Fruit fly (Drosophila melanogaster): ENCODE data around the gene Dhc62B.

Gene Dhc62B

dm6 chr3L:1789339-1789738, 17.8 kb upstream of the Dhc62B start:
- no peak for TF ChIP-seq pan (optimal IDR thresholded peaks at IDR 0.05)
- no peak for TF ChIP-seq psq (optimal IDR thresholded peaks at IDR 0.05)

dm6 chr3L:1784092-1784491, 12.5 kb upstream of the Dhc62B start:
- no peak for TF ChIP-seq Dll (optimal IDR thresholded peaks at IDR 0.05)
- TF ChIP-seq pan (optimal IDR thresholded peaks at IDR 0.05), result no peak
- no peak for TF ChIP-seq psq (optimal IDR thresholded peaks at IDR 0.05)
- TF ChIP-seq EcR (GFP tag; optimal IDR thresholded peaks at IDR 0.05), result no peak
- no peak for TF ChIP-seq CG8478 (optimal IDR thresholded peaks at IDR 0.05)
- TF ChIP-seq usp (GFP tag; optimal IDR thresholded peaks at IDR 0.05), result no peak

dm6 chr3L:1777249-1777648, 5.7 kb upstream of the Dhc62B start, which contains the start of the genes CG2021 and mRpL46:
Gene CG2021, minus strand, starts transcription at chr3L:1777411.
Gene mRpL46, plus strand, starts transcription at chr3L:1777439.
- TF ChIP-seq CG8478 (optimal IDR thresholded peaks at IDR 0.05), result no peak
- TF ChIP-seq Dll (optimal IDR thresholded peaks at IDR 0.05), result no peak
- no peak for TF ChIP-seq pan (optimal IDR thresholded peaks at IDR 0.05)
- no peak for TF ChIP-seq EcR (GFP tag; optimal IDR thresholded peaks at IDR 0.05)
- no peak for TF ChIP-seq usp (GFP tag; optimal IDR thresholded peaks at IDR 0.05)
- no peak for TF ChIP-seq psq (optimal IDR thresholded peaks at IDR 0.05)

dm6 chr3L:1774713-1775648, 3.4 kb upstream of the Dhc62B start, which contains the start of the genes CG13933 and PolD2:
Gene CG13933, minus strand, starts transcription at chr3L:1775147.
Gene PolD2, plus strand, starts transcription at chr3L:1775633.
- TF ChIP-seq EcR (GFP tag; optimal IDR thresholded peaks at IDR 0.05) (no peak), CG8478 (optimal IDR thresholded peaks at IDR 0.05) (no peak), Dll (optimal IDR thresholded peaks at IDR 0.05) (no peak), psq (optimal IDR thresholded peaks at IDR 0.05) (no peak), usp (GFP tag; optimal IDR thresholded peaks at IDR 0.05) (no peak), pan (optimal IDR thresholded peaks at IDR 0.05) (no peak)

- TF ChIP-seq psq (optimal IDR thresholded peaks at IDR 0.05), result no peak
- TF ChIP-seq CG8478 (optimal IDR thresholded peaks at IDR 0.05), result no peak
- TF ChIP-seq pan (optimal IDR thresholded peaks at IDR 0.05), result no peak
- no peak for TF ChIP-seq EcR (GFP tag; optimal IDR thresholded peaks at IDR 0.05)
- no peak for TF ChIP-seq usp (GFP tag; optimal IDR thresholded peaks at IDR 0.05)
- no peak for TF ChIP-seq Dll (optimal IDR thresholded peaks at IDR 0.05)
Measured at dm6 chr3L:1772593-1772992, 1.0 kb upstream of the Dhc62B start.

- no peak for TF ChIP-seq usp (GFP tag; optimal IDR thresholded peaks at IDR 0.05)
- no peak for TF ChIP-seq CG8478 (optimal IDR thresholded peaks at IDR 0.05)
- no peak for TF ChIP-seq Dll (optimal IDR thresholded peaks at IDR 0.05)
- TF ChIP-seq pan (optimal IDR thresholded peaks at IDR 0.05), result no peak
- TF ChIP-seq EcR (GFP tag; optimal IDR thresholded peaks at IDR 0.05), result no peak
- TF ChIP-seq psq (optimal IDR thresholded peaks at IDR 0.05), result no peak
Measured at dm6 chr3L:1756143-1756542, 15.4 kb downstream of the Dhc62B start, which contains the start of gene CG8001. Gene CG8001, plus strand, starts transcription at chr3L:1756159.

- peak; percentile 63 for TF ChIP-seq Dll (optimal IDR thresholded peaks at IDR 0.05)
- TF ChIP-seq pan (optimal IDR thresholded peaks at IDR 0.05), result no peak
Measured at dm6 chr3L:1755458-1755984, 16.0 kb downstream of the Dhc62B start, which contains the start of gene Cht2. Gene Cht2, minus strand, starts transcription at chr3L:1755934.

- TF ChIP-seq usp (GFP tag; optimal IDR thresholded peaks at IDR 0.05) (no peak), psq (optimal IDR thresholded peaks at IDR 0.05) (no peak), pan (optimal IDR thresholded peaks at IDR 0.05) (no peak), Dll (optimal IDR thresholded peaks at IDR 0.05) (no peak), CG8478 (optimal IDR thresholded peaks at IDR 0.05) (no peak)
Measured at dm6 chr3L:1754935-1755334, 16.6 kb downstream of the Dhc62B start.

- TF ChIP-seq Dll (optimal IDR thresholded peaks at IDR 0.05) (no peak), EcR (GFP tag; optimal IDR thresholded peaks at IDR 0.05) (no peak), pan (optimal IDR thresholded peaks at IDR 0.05) (no peak), usp (GFP tag; optimal IDR thresholded peaks at IDR 0.05) (no peak), psq (optimal IDR thresholded peaks at IDR 0.05) (no peak), CG8478 (optimal IDR thresholded peaks at IDR 0.05) (no peak)
Measured at dm6 chr3L:1754262-1754661, 17.3 kb downstream of the Dhc62B start.

dm6 chr3L:1748218-1748617, 23.3 kb downstream of the Dhc62B start:
- no peak for TF ChIP-seq usp (GFP tag; optimal IDR thresholded peaks at IDR 0.05)
- TF ChIP-seq pan (optimal IDR thresholded peaks at IDR 0.05), result no peak
- TF ChIP-seq CG8478 (optimal IDR thresholded peaks at IDR 0.05), result no peak
- TF ChIP-seq Dll (optimal IDR thresholded peaks at IDR 0.05), result no peak
- no peak for TF ChIP-seq EcR (GFP tag; optimal IDR thresholded peaks at IDR 0.05)
- TF ChIP-seq psq (optimal IDR thresholded peaks at IDR 0.05), result no peak

dm6 chr3L:1746338-1747199, 25.0 kb downstream of the Dhc62B start, which contains the start of gene CG13921:
Gene CG13921, plus strand, starts transcription at chr3L:1746907.
- TF ChIP-seq psq (optimal IDR thresholded peaks at IDR 0.05) (no peak), pan (optimal IDR thresholded peaks at IDR 0.05) (no peak), Dll (optimal IDR thresholded peaks at IDR 0.05) (no peak), usp (GFP tag; optimal IDR thresholded peaks at IDR 0.05) (no peak), CG8478 (optimal IDR thresholded peaks at IDR 0.05) (no peak), EcR (GFP tag; optimal IDR thresholded peaks at IDR 0.05) (no peak)

Data from whole organism.